Fruit fly (Drosophila melanogaster): ENCODE results near the gene CG33003.

CG33003 gene

DNA sequence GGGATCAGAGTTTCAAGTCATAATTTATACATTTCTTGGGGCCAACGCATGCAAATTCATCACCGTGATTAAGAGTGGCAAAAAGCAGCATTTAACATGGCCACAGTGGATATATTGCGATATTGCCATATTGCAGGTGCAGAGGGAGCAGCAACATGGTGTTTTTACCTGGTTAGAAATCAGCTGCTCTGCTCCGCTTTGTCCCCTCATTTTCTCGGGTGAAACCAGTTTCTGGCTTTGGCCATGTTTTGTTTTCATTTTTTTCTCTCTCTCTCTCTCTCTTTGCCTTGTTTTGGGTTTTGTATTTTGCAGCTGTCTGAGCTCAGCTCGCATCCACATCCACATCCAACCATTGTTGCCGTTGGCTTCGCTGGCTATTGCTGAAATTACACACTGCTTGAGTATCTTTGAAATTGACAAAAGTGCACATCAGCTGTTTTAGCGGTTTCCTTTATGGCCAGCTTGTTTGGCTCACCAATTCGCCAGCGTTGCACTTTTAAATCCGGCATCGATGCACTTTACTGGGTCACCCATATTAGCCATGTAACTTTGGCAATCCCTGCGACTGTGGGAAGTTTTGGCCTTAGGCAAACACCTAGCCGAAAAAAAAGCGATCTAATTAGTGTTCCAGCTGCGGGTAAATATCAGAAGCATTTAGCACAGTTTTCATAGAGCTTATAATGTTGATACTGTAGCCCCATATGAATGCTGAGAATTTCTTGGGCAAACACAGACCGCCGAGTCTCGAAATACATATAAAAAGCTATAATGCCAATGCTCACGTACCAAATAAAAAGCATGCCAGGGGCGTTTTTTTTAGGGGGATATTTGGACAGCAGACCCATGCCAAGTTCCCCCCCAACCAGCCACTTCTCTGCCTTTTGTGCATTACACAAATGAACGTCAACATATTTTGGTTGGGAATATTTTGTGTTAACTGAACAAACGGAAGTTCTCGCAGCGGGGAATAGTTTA is 25.4 kb upstream of the CG33003 start (continued):
- TF ChIP-seq Hmx (GFP tag; optimal IDR thresholded peaks at IDR 0.05) (no peak), fu2 (GFP tag; optimal IDR thresholded peaks at IDR 0.05) (no peak), ind (GFP tag; optimal IDR thresholded peaks at IDR 0.05) (no peak), p53 (GFP tag; optimal IDR thresholded peaks at IDR 0.05) (no peak), NC2β (GFP tag; optimal IDR thresholded peaks at IDR 0.05) (no peak), CG18619 (GFP tag; optimal IDR thresholded peaks at IDR 0.05) (no peak), sim (GFP tag; IDR thresholded peaks at IDR 0.05) (no peak), sr (GFP tag; IDR thresholded peaks at IDR 0.05) (no peak), gt (GFP tag; IDR thresholded peaks at IDR 0.05) (no peak), Sox100B (GFP tag; optimal IDR thresholded peaks at IDR 0.05) (no peak), Ets97D (GFP tag; optimal IDR thresholded peaks at IDR 0.05) (no peak), CG17568 (GFP tag; optimal IDR thresholded peaks at IDR 0.05) (no peak), CG11560 (tag; IDR thresholded peaks at IDR 0.05) (no peak), danr (GFP tag; IDR thresholded peaks at IDR 0.05) (no peak), CG14441 (GFP tag; IDR thresholded peaks at IDR 0.05) (no peak), HmgD (GFP tag; optimal IDR thresholded peaks at IDR 0.05) (no peak), Scr (GFP tag; IDR thresholded peaks at IDR 0.05; ENCODE audit: partially characterized antibody) (no peak), croc (GFP tag; conservative IDR thresholded peaks at IDR 0.05) (no peak), al (GFP tag; IDR thresholded peaks at IDR 0.05) (no peak), toy (GFP tag; IDR thresholded peaks at IDR 0.05) (no peak), klu (GFP tag; IDR thresholded peaks at IDR 0.05) (no peak), CG6654 (GFP tag; optimal IDR thresholded peaks at IDR 0.05) (no peak), slou (GFP tag; optimal IDR thresholded peaks at IDR 0.05) (no peak), Sox102F (GFP tag; optimal IDR thresholded peaks at IDR 0.05) (no peak), CoRest (tag; optimal IDR thresholded peaks at IDR 0.05) (no peak), Sry-β (GFP tag; optimal IDR thresholded peaks at IDR 0.05) (no peak), bcd (GFP tag; optimal IDR thresholded peaks at IDR 0.05) (no peak), ERR (GFP tag; optimal IDR thresholded peaks at IDR 0.05) (no peak), Tbp (GFP tag; optimal IDR thresholded peaks at IDR 0.05) (no peak), ken (GFP tag; IDR thresholded peaks at IDR 0.05) (no peak; the same call in 2 of the 3 replicates), CG18011 (GFP tag; optimal IDR thresholded peaks at IDR 0.05) (no peak), CG5953 (GFP tag; IDR thresholded peaks at IDR 0.05) (peak; percentile 55; the same call in 1 of the 2 replicates), dan (GFP tag; IDR thresholded peaks at IDR 0.05) (no peak), pnt (GFP tag; optimal IDR thresholded peaks at IDR 0.05) (no peak), Trl (optimal IDR thresholded peaks at IDR 0.05) (peak; percentile 31 to 40), Trl (GFP tag; optimal IDR thresholded peaks at IDR 0.05) (no peak), pan (optimal IDR thresholded peaks at IDR 0.05) (no peak), pan (GFP tag; optimal IDR thresholded peaks at IDR 0.05 in 1 of 2, IDR thresholded peaks at IDR 0.05 in 1 of 2) (no peak), CG11247 (GFP tag; IDR thresholded peaks at IDR 0.05) (no peak), CG10321 (GFP tag; IDR thresholded peaks at IDR 0.05) (no peak), pho (GFP tag; optimal IDR thresholded peaks at IDR 0.05) (no peak), CG3163 (GFP tag; optimal IDR thresholded peaks at IDR 0.05) (no peak), sob (GFP tag; IDR thresholded peaks at IDR 0.05) (peak; percentile 46), CG9727 (GFP tag; optimal IDR thresholded peaks at IDR 0.05) (no peak), CG7357 (GFP tag; IDR thresholded peaks at IDR 0.05) (no peak), ssp (GFP tag; IDR thresholded peaks at IDR 0.05) (no peak), unpg (GFP tag; optimal IDR thresholded peaks at IDR 0.05) (peak; percentile 12), dysf (GFP tag; IDR thresholded peaks at IDR 0.05) (0 out of 3 replicates have a peak, but pooled peaks have one; percentile 17), H15 (GFP tag; IDR thresholded peaks at IDR 0.05) (no peak), HLH3B (GFP tag; IDR thresholded peaks at IDR 0.05) (0 out of 2 replicates have a peak, but pooled peaks have one; percentile 28), Taf1 (GFP tag; IDR thresholded peaks at IDR 0.05) (no peak), CG13123 (GFP tag; optimal IDR thresholded peaks at IDR 0.05) (no peak)
